Worm (Caenorhabditis elegans) whole organism, late embryonic: ENCODE data around the gene F56D2.8.

Experiments
- C08G9.2 ChIP-seq: sonication (generic microtip); optimal IDR thresholded peaks from 2 replicates; lab custom pipeline; 2016; ENCODE audit warnings: mild to moderate bottlenecking, missing genetic modification characterization, moderate library complexity, missing compliant biosample characterization
- C38D4.7 ChIP-seq: fragments of 200-800 bp; sonication (Bioruptor generic); optimal IDR thresholded peaks from 2 replicates; lab custom pipeline; 2018; ENCODE audit warnings: mild to moderate bottlenecking, missing genetic modification characterization, moderate library complexity, missing compliant biosample characterization
- F13H6.1 ChIP-seq: sonication (generic microtip); optimal IDR thresholded peaks from 2 replicates; lab custom pipeline; 2016; ENCODE audit warnings: missing genetic modification characterization, missing compliant biosample characterization
- K09A11.1 ChIP-seq: sonication (generic microtip); optimal IDR thresholded peaks from 2 replicates; lab custom pipeline; 2017; ENCODE audit warnings: antibody characterized with exemption, mild to moderate bottlenecking, missing genetic modification characterization, missing compliant biosample characterization; ENCODE audit not compliant: insufficient read depth
- Y22D7AL.16 ChIP-seq: sonication (generic microtip); optimal IDR thresholded peaks from 2 replicates; lab custom pipeline; 2016; ENCODE audit warnings: missing genetic modification characterization, missing compliant biosample characterization
- ceh-18 ChIP-seq: sonication (generic microtip); optimal IDR thresholded peaks from 2 replicates; lab custom pipeline; 2016; ENCODE audit warnings: missing genetic modification characterization, missing compliant biosample characterization
- ceh-19 ChIP-seq: fragments of 200-800 bp; sonication (Bioruptor generic); optimal IDR thresholded peaks from 2 replicates; lab custom pipeline; 2018; ENCODE audit warnings: mild to moderate bottlenecking, missing genetic modification characterization, missing compliant biosample characterization
- ceh-2 ChIP-seq: sonication (generic microtip); optimal IDR thresholded peaks from 2 replicates; lab custom pipeline; 2016; ENCODE audit warnings: missing genotype, missing genetic modification characterization, missing compliant biosample characterization
- ceh-22 ChIP-seq: sonication (generic microtip); optimal IDR thresholded peaks from 2 replicates; lab custom pipeline; 2017; ENCODE audit warnings: missing biosample characterization, missing genetic modification characterization
- ceh-24 ChIP-seq: sonication (generic microtip); optimal IDR thresholded peaks from 2 replicates; lab custom pipeline; 2016; ENCODE audit warnings: mild to moderate bottlenecking, missing genetic modification characterization, missing compliant biosample characterization
- ceh-31 ChIP-seq: sonication (generic microtip); optimal IDR thresholded peaks from 2 replicates; lab custom pipeline; 2016; ENCODE audit warnings: missing genetic modification characterization, missing compliant biosample characterization
- ceh-45 ChIP-seq: fragments of 200-800 bp; sonication (Bioruptor generic); IDR thresholded peaks from 2 replicates; pipeline ENCODE4 v1.3.6; 2022; ENCODE audit warnings: missing genetic modification reagents, missing genetic modification characterization, missing compliant biosample characterization
- ceh-6 ChIP-seq: fragments of 200-800 bp; sonication (Bioruptor generic); optimal IDR thresholded peaks from 2 replicates; lab custom pipeline; 2018; ENCODE audit warnings: mild to moderate bottlenecking, missing genetic modification characterization, missing compliant biosample characterization
- ceh-9 ChIP-seq: sonication (generic microtip); optimal IDR thresholded peaks from 2 replicates; lab custom pipeline; 2016; ENCODE audit warnings: mild to moderate bottlenecking, missing genetic modification characterization, inconsistent platforms, missing compliant biosample characterization
- che-1 ChIP-seq: sonication (generic microtip); optimal IDR thresholded peaks from 2 replicates; lab custom pipeline; 2016; ENCODE audit warnings: mild to moderate bottlenecking, missing genetic modification characterization, missing compliant biosample characterization
- dve-1 ChIP-seq: sonication (generic microtip); optimal IDR thresholded peaks from 2 replicates; lab custom pipeline; 2017; ENCODE audit warnings: antibody characterized with exemption, mild to moderate bottlenecking, missing genetic modification characterization, missing compliant biosample characterization
- elt-4 ChIP-seq: sonication (generic microtip); optimal IDR thresholded peaks from 2 replicates; lab custom pipeline; 2016; ENCODE audit warnings: missing genetic modification characterization, missing compliant biosample characterization
- ets-4 ChIP-seq: sonication (generic microtip); optimal IDR thresholded peaks from 2 replicates; lab custom pipeline; 2016; ENCODE audit warnings: missing genetic modification characterization, missing compliant biosample characterization
- eyg-1 ChIP-seq: sonication (generic microtip); optimal IDR thresholded peaks from 2 replicates; lab custom pipeline; 2016; ENCODE audit warnings: missing genotype, missing genetic modification characterization, missing compliant biosample characterization
- fax-1 ChIP-seq: sonication (generic microtip); optimal IDR thresholded peaks from 2 replicates; lab custom pipeline; 2016; ENCODE audit warnings: missing genotype, missing genetic modification characterization, missing compliant biosample characterization
- fkh-10 ChIP-seq: fragments of 150-350 bp; optimal IDR thresholded peaks from 2 replicates; lab custom pipeline; 2014; ENCODE audit warnings: missing biosample characterization, missing genetic modification reagents, missing genetic modification characterization
- fkh-6 ChIP-seq: sonication (generic microtip); optimal IDR thresholded peaks from 2 replicates; lab custom pipeline; 2016; ENCODE audit warnings: missing genetic modification characterization, missing compliant biosample characterization
- gmeb-2 ChIP-seq: sonication (generic microtip); optimal IDR thresholded peaks from 2 replicates; lab custom pipeline; 2016; ENCODE audit warnings: missing genetic modification characterization, inconsistent platforms, missing compliant biosample characterization
- hlh-13 ChIP-seq: fragments of 200-800 bp; sonication (Bioruptor generic); optimal IDR thresholded peaks from 2 replicates; lab custom pipeline; 2018; ENCODE audit warnings: mild to moderate bottlenecking, missing genetic modification characterization, missing compliant biosample characterization
- hlh-30 ChIP-seq: sonication (generic microtip); optimal IDR thresholded peaks from 2 replicates; lab custom pipeline; 2017; ENCODE audit warnings: antibody characterized with exemption, missing genetic modification characterization, missing compliant biosample characterization; ENCODE audit not compliant: insufficient read depth
- hlh-6 ChIP-seq: sonication (generic microtip); optimal IDR thresholded peaks from 2 replicates; lab custom pipeline; 2016; ENCODE audit warnings: missing genotype, missing genetic modification characterization, missing compliant biosample characterization
- hlh-8 ChIP-seq: sonication (generic microtip); optimal IDR thresholded peaks from 2 replicates; lab custom pipeline; 2016; ENCODE audit warnings: missing genotype, missing genetic modification characterization, missing compliant biosample characterization
- lim-6 ChIP-seq: sonication (generic microtip); optimal IDR thresholded peaks from 2 replicates; lab custom pipeline; 2016; ENCODE audit warnings: missing genetic modification characterization, missing compliant biosample characterization
- mec-3 ChIP-seq: sonication (generic microtip); optimal IDR thresholded peaks from 2 replicates; lab custom pipeline; 2016; ENCODE audit warnings: borderline replicate concordance, missing genetic modification characterization, missing compliant biosample characterization
- nfya-1 ChIP-seq: sonication (generic microtip); optimal IDR thresholded peaks from 2 replicates; lab custom pipeline; 2017; ENCODE audit warnings: missing genetic modification characterization, mild to moderate bottlenecking, missing compliant biosample characterization, antibody characterized with exemption, moderate library complexity
- nhr-11 ChIP-seq: fragments of 150-350 bp; optimal IDR thresholded peaks from 2 replicates; lab custom pipeline; 2014; ENCODE audit warnings: missing biosample characterization, missing genetic modification characterization
- nhr-232 ChIP-seq: sonication (generic microtip); optimal IDR thresholded peaks from 2 replicates; lab custom pipeline; 2016; ENCODE audit warnings: missing genetic modification characterization, missing compliant biosample characterization
- npax-4 ChIP-seq: sonication (generic microtip); optimal IDR thresholded peaks from 2 replicates; lab custom pipeline; 2016; ENCODE audit warnings: missing genetic modification characterization, missing compliant biosample characterization
- pag-3 ChIP-seq: sonication (generic microtip); optimal IDR thresholded peaks from 2 replicates; lab custom pipeline; 2016; ENCODE audit warnings: missing compliant biosample characterization, missing genetic modification characterization, borderline replicate concordance
- pax-1 ChIP-seq: fragments of 150-350 bp; optimal IDR thresholded peaks from 2 replicates; lab custom pipeline; 2014; ENCODE audit warnings: missing biosample characterization, missing genetic modification characterization
- pha-2 ChIP-seq: sonication (generic microtip); optimal IDR thresholded peaks from 2 replicates; lab custom pipeline; 2017; ENCODE audit warnings: mild to moderate bottlenecking, missing genetic modification characterization, missing compliant biosample characterization
- pha-4 ChIP-seq: fragments of 150-350 bp; optimal IDR thresholded peaks from 2 replicates; lab custom pipeline; 2018; ENCODE audit warnings: missing biosample characterization, missing genetic modification reagents, missing genetic modification characterization
- pqm-1 ChIP-seq: sonication (generic microtip); optimal IDR thresholded peaks from 2 replicates; lab custom pipeline; 2016; ENCODE audit warnings: missing genetic modification characterization, missing compliant biosample characterization
- ref-2 ChIP-seq: sonication (generic microtip); optimal IDR thresholded peaks from 2 replicates; lab custom pipeline; 2016; ENCODE audit warnings: missing genetic modification characterization, missing compliant biosample characterization
- rnt-1 ChIP-seq: sonication (generic microtip); optimal IDR thresholded peaks from 2 replicates; lab custom pipeline; 2016; ENCODE audit warnings: missing genetic modification characterization, missing compliant biosample characterization
- sdc-2 ChIP-seq: sonication (generic microtip); optimal IDR thresholded peaks from 2 replicates; lab custom pipeline; 2016; ENCODE audit warnings: missing genotype, missing genetic modification characterization, missing compliant biosample characterization
- sox-2 ChIP-seq: fragments of 200-800 bp; sonication (Bioruptor generic); IDR thresholded peaks from 2 replicates; pipeline ENCODE4 v1.3.6; 2022; ENCODE audit warnings: missing genetic modification reagents, missing genetic modification characterization, missing compliant biosample characterization
- syd-9 ChIP-seq: sonication (generic microtip); optimal IDR thresholded peaks from 2 replicates; lab custom pipeline; 2016; ENCODE audit warnings: mild to moderate bottlenecking, missing genetic modification characterization, moderate library complexity, missing compliant biosample characterization
- ttx-3 ChIP-seq: sonication (generic microtip); optimal IDR thresholded peaks from 2 replicates; lab custom pipeline; 2016; ENCODE audit warnings: missing genetic modification reagents, missing genetic modification characterization, missing compliant biosample characterization
- unc-3 ChIP-seq, 2 experiments: fragments of 200-800 bp in 1 of 2; sonication (Bioruptor generic) in 1 of 2; sonication (generic microtip) in 1 of 2; conservative IDR thresholded peaks in 1 of 2; optimal IDR thresholded peaks in 1 of 2; 2 replicates each; pipeline versions ENCODE4 v1.3.6 to Lab custom; 2016 to 2022; ENCODE audit warnings: missing compliant biosample characterization in 2 of 2, missing genetic modification characterization in 2 of 2, missing genetic modification reagents in 1 of 2
- unc-42 ChIP-seq: sonication (generic microtip); optimal IDR thresholded peaks from 2 replicates; lab custom pipeline; 2016; ENCODE audit warnings: missing genotype, missing genetic modification characterization, missing compliant biosample characterization
- unc-55 ChIP-seq: sonication (generic microtip); optimal IDR thresholded peaks from 2 replicates; lab custom pipeline; 2017; ENCODE audit warnings: missing biosample characterization, missing genetic modification reagents, missing genetic modification characterization
- zip-5 ChIP-seq: sonication (generic microtip); optimal IDR thresholded peaks from 2 replicates; lab custom pipeline; 2016; ENCODE audit warnings: missing genetic modification characterization, missing compliant biosample characterization

F56D2.8 gene

ce11 chrIII:5557246-5557819 is 25.3 kb downstream of the F56D2.8 start, which contains the start of gene rpc-2:
Gene rpc-2 (plus strand): TSS chrIII:5557365.
- TF ChIP-seq pag-3 (no peak), unc-42 (tag; lab: Kevin White, UChicago) (no peak), hlh-13 (GFP tag; lab: Kevin White, UChicago) (no peak), Y22D7AL.16 (no peak), ceh-19 (GFP tag; lab: Kevin White, UChicago) (no peak)
- TF ChIP-seq, all 69 proteins: peak for 0

ce11 chrIII:5554884-5555500 is 27.7 kb downstream of the F56D2.8 start, which contains the start of the genes nmad-1 and hach-1:
Gene nmad-1 (minus strand): TSS chrIII:5554934.
Gene hach-1 (plus strand): TSS chrIII:5555450.
- peak; percentile 77 for TF ChIP-seq nhr-232
- peak; percentile 93 for TF ChIP-seq eyg-1 (tag; lab: Kevin White, UChicago)
- TF ChIP-seq ceh-22 = no peak
- peak; percentile 64 for TF ChIP-seq pag-3
- no peak for TF ChIP-seq unc-55 (GFP tag; lab: Kevin White, UChicago)
- TF ChIP-seq hlh-30 = no peak
- no peak for TF ChIP-seq elt-4
- TF ChIP-seq gmeb-2 (tag; lab: Kevin White, UChicago) = peak; percentile 90
- peak; percentile 92 for TF ChIP-seq hlh-8 (tag; lab: Kevin White, UChicago)
- peak; percentile 91 for TF ChIP-seq pha-2 (tag; lab: Kevin White, UChicago)
- peak; percentile 81 for TF ChIP-seq rnt-1 (tag; lab: Kevin White, UChicago)
- peak; percentile 84 for TF ChIP-seq fkh-6
- peak; percentile 93 for TF ChIP-seq F13H6.1
- TF ChIP-seq sdc-2 (tag; lab: Kevin White, UChicago) = peak; percentile 68
- peak; percentile 69 for TF ChIP-seq ceh-18 (tag; lab: Kevin White, UChicago)
- TF ChIP-seq hlh-6 (tag; lab: Kevin White, UChicago) = peak; percentile 82
- TF ChIP-seq pha-4 (tag; lab: Kevin White, UChicago) = no peak
- peak; percentile 75 for TF ChIP-seq ceh-45
- TF ChIP-seq npax-4 = peak; percentile 89
- peak; percentile 96 for TF ChIP-seq ceh-2 (tag; lab: Kevin White, UChicago)
- peak; percentile 88 for TF ChIP-seq syd-9 (tag; lab: Kevin White, UChicago)
- peak; percentile 92 for TF ChIP-seq ceh-19 (GFP tag; lab: Kevin White, UChicago)
- TF ChIP-seq ets-4 = peak; percentile 90
- peak; percentile 82 for TF ChIP-seq ceh-24 (tag; lab: Kevin White, UChicago)
- TF ChIP-seq lim-6 (tag; lab: Kevin White, UChicago) = peak; percentile 54
- peak; percentile 87 for TF ChIP-seq nfya-1 (tag; lab: Kevin White, UChicago)
- no peak for TF ChIP-seq nhr-11 (tag; lab: Kevin White, UChicago)
- TF ChIP-seq ttx-3 (tag; lab: Kevin White, UChicago) = peak; percentile 95
- peak; percentile 98 for TF ChIP-seq unc-42 (tag; lab: Kevin White, UChicago)
- peak; percentile 83 for TF ChIP-seq unc-3 (GFP tag; conservative IDR thresholded peaks at IDR 0.05; lab: Robert Waterston, UW)
- TF ChIP-seq unc-3 (tag; optimal IDR thresholded peaks at IDR 0.05; lab: Kevin White, UChicago) = peak; percentile 87
- peak; percentile 89 for TF ChIP-seq che-1 (tag; lab: Kevin White, UChicago)
- TF ChIP-seq ref-2 (tag; lab: Kevin White, UChicago) = peak; percentile 89
- peak; percentile 93 for TF ChIP-seq fax-1
- peak; percentile 89 for TF ChIP-seq C38D4.7 (GFP tag; lab: Kevin White, UChicago)
- TF ChIP-seq mec-3 (tag; lab: Kevin White, UChicago) = peak; percentile 2
- TF ChIP-seq C08G9.2 (tag; lab: Kevin White, UChicago) = peak; percentile 75
- TF ChIP-seq K09A11.1 (tag; lab: Kevin White, UChicago) = peak; percentile 90
- no peak for TF ChIP-seq fkh-10
- TF ChIP-seq sox-2 (GFP tag; lab: Robert Waterston, UW) = peak; percentile 60; the same call in 1 of the 2 replicates
- TF ChIP-seq zip-5 (tag; lab: Kevin White, UChicago) = peak; percentile 90
- TF ChIP-seq pqm-1 (tag; lab: Kevin White, UChicago) = peak; percentile 52
- no peak for TF ChIP-seq dve-1 (tag; lab: Kevin White, UChicago)
- TF ChIP-seq ceh-6 (GFP tag; lab: Kevin White, UChicago) = peak; percentile 73
- peak; percentile 67 for TF ChIP-seq ceh-9 (tag; lab: Kevin White, UChicago)
- peak; percentile 92 for TF ChIP-seq ceh-31 (tag; lab: Kevin White, UChicago)
- peak; percentile 15 for TF ChIP-seq pax-1 (tag; lab: Kevin White, UChicago)
